Fruit fly (Drosophila melanogaster): ENCODE results near the gene Ltn1.
A peak's percentile ranks its signal among the peaks of the same experiment; 100 is the strongest.

- TF ChIP-seq N (GFP tag; optimal IDR thresholded peaks at IDR 0.05) (no peak), psq (GFP tag; optimal IDR thresholded peaks at IDR 0.05) (peak; percentile 96), Rel (GFP tag; optimal IDR thresholded peaks at IDR 0.05) (peak; percentile 97), Rel (tag; optimal IDR thresholded peaks at IDR 0.05) (peak; percentile 95), Abd-B (GFP tag; optimal IDR thresholded peaks at IDR 0.05) (no peak), GATAd (GFP tag; optimal IDR thresholded peaks at IDR 0.05) (no peak), Dif (GFP tag; optimal IDR thresholded peaks at IDR 0.05; ENCODE audit: partially characterized antibody) (no peak)
These were observed 8.7 kb upstream of the Ltn1 start for dm6 chr3L:19560695-19561246.

Data from whole organism, wandering third instar larva.